Fruit fly (Drosophila melanogaster): Measurements from ENCODE around the gene CG6418.

DNA sequence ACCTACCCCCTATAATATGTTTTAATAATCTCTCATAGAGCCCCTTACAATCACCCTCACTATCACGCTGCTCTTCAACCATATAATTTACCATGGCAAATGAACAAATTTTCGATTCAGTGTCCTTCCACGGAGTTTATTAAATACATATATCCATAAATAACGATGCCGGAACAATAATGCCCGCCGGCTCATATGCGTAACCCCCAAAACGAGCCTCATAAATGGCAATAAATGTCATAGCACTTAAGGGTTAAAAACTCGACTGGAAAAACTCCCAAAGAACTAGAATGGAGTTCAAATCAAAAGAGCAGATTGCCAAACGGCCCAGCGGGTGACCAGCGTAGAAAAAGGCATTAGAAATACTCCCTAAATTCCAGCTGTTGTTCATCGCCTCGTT, 38.0 kb downstream of the CG6418 start:
- no peak for TF ChIP-seq brk (GFP tag; optimal IDR thresholded peaks at IDR 0.05)
- TF ChIP-seq h (GFP tag; optimal IDR thresholded peaks at IDR 0.05): no peak
- TF ChIP-seq Dfd (GFP tag; optimal IDR thresholded peaks at IDR 0.05): no peak
- no peak for TF ChIP-seq Myc (optimal IDR thresholded peaks at IDR 0.05)
- no peak for TF ChIP-seq dmrt93B (GFP tag; optimal IDR thresholded peaks at IDR 0.05)
- no peak for TF ChIP-seq jim (GFP tag; optimal IDR thresholded peaks at IDR 0.05)
- TF ChIP-seq psq (GFP tag; optimal IDR thresholded peaks at IDR 0.05): no peak
- no peak for TF ChIP-seq sage (GFP tag; optimal IDR thresholded peaks at IDR 0.05)
- no peak for TF ChIP-seq Hr83 (GFP tag; optimal IDR thresholded peaks at IDR 0.05; ENCODE audit: poor library complexity, severe bottlenecking)
- no peak for TF ChIP-seq Sp1 (GFP tag; optimal IDR thresholded peaks at IDR 0.05)
- TF ChIP-seq br (GFP tag; optimal IDR thresholded peaks at IDR 0.05): no peak

Data from whole organism, wandering third instar larva.